Worm (Caenorhabditis elegans) whole organism, young adult: ENCODE results near the gene lys-10.
A peak's percentile ranks its signal among the peaks of the same experiment; 100 is the strongest.

Source experiments
- B0336.3 ChIP-seq: fragments of 200-800 bp; sonication (Bioruptor generic); IDR thresholded peaks from 2 replicates; pipeline ENCODE4 v1.3.6; 2022; ENCODE audit warnings: missing genetic modification characterization, missing compliant biosample characterization
- C06A6.2 ChIP-seq: fragments of 200-800 bp; sonication (Bioruptor generic); conservative IDR thresholded peaks from 2 replicates; pipeline ENCODE4 v1.3.6; 2022; ENCODE audit warnings: missing genetic modification characterization, missing compliant biosample characterization
- D2030.7 ChIP-seq: fragments of 200-800 bp; sonication (Bioruptor generic); IDR thresholded peaks from 2 replicates; pipeline ENCODE4 v1.3.6; 2022; ENCODE audit warnings: missing genetic modification reagents, missing genetic modification characterization, missing compliant biosample characterization
- F22D6.2 ChIP-seq: sonication (generic microtip); optimal IDR thresholded peaks from 2 replicates; lab custom pipeline; 2016; ENCODE audit warnings: mild to moderate bottlenecking, missing genetic modification characterization, missing compliant biosample characterization
- F23B12.7 ChIP-seq: sonication (generic microtip); optimal IDR thresholded peaks from 2 replicates; lab custom pipeline; 2017; ENCODE audit warnings: missing genetic modification characterization, mild to moderate bottlenecking, missing compliant biosample characterization, antibody characterized with exemption, moderate library complexity; ENCODE audit not compliant: insufficient read depth
- F37B4.10 ChIP-seq: fragments of 200-800 bp; sonication (Bioruptor generic); IDR thresholded peaks from 2 replicates; pipeline ENCODE4 v1.3.6; 2022; ENCODE audit warnings: missing genetic modification characterization, missing compliant biosample characterization
- F49E8.2 ChIP-seq: sonication (generic microtip); optimal IDR thresholded peaks from 3 replicates; lab custom pipeline; 2017; ENCODE audit warnings: missing genetic modification characterization, mild to moderate bottlenecking, missing compliant biosample characterization, antibody characterized with exemption, moderate library complexity; ENCODE audit not compliant: insufficient read depth
- K12H6.12 ChIP-seq: fragments of 200-800 bp; sonication (Bioruptor generic); optimal IDR thresholded peaks from 2 replicates; lab custom pipeline; 2018; ENCODE audit warnings: mild to moderate bottlenecking, missing genetic modification characterization, missing compliant biosample characterization
- T07F8.4 ChIP-seq: sonication (generic microtip); optimal IDR thresholded peaks from 2 replicates; lab custom pipeline; 2016; ENCODE audit warnings: mild to moderate bottlenecking, missing genetic modification characterization, moderate library complexity, missing compliant biosample characterization
- Y79H2A.3 ChIP-seq: fragments of 200-800 bp; sonication (Bioruptor generic); conservative IDR thresholded peaks from 2 replicates; pipeline ENCODE4 v1.3.6; 2022; ENCODE audit warnings: missing genetic modification reagents, missing genetic modification characterization, missing compliant biosample characterization
- Y95B8A.8 ChIP-seq: fragments of 200-800 bp; sonication (Bioruptor generic); IDR thresholded peaks from 2 replicates; pipeline ENCODE4 v1.3.6; 2022; ENCODE audit warnings: missing genetic modification reagents, missing genetic modification characterization, missing compliant biosample characterization
- ama-1 ChIP-seq, 3 experiments: fragments of 150-350 bp in 1 of 3; sonication (generic microtip) in 2 of 3; optimal IDR thresholded peaks; 2 replicates each; lab custom pipeline; 2014 to 2018; ENCODE audit warnings: missing biosample characterization in 2 of 3, missing genetic modification characterization in 2 of 3, missing genetic modification reagents in 2 of 3
- aptf-3 ChIP-seq: fragments of 200-800 bp; sonication (Bioruptor generic); IDR thresholded peaks from 2 replicates; pipeline ENCODE4 v1.3.6; 2022; ENCODE audit warnings: missing genetic modification characterization, missing compliant biosample characterization
- attf-5 ChIP-seq: fragments of 200-800 bp; sonication (Bioruptor generic); optimal IDR thresholded peaks from 2 replicates; lab custom pipeline; 2018; ENCODE audit warnings: mild to moderate bottlenecking, missing genetic modification characterization, missing compliant biosample characterization
- attf-6 ChIP-seq: fragments of 200-800 bp; sonication (Bioruptor generic); IDR thresholded peaks from 2 replicates; pipeline ENCODE4 v1.3.6; 2022; ENCODE audit warnings: missing genetic modification reagents, missing genetic modification characterization, missing compliant biosample characterization
- bed-1 ChIP-seq: fragments of 200-800 bp; sonication (Bioruptor generic); IDR thresholded peaks from 2 replicates; pipeline ENCODE4 v1.3.6; 2022; ENCODE audit warnings: missing genetic modification reagents, missing genetic modification characterization, missing compliant biosample characterization
- ceh-100 ChIP-seq: fragments of 200-800 bp; sonication (Bioruptor generic); IDR thresholded peaks from 2 replicates; pipeline ENCODE4 v1.3.6; 2022; ENCODE audit warnings: missing genetic modification reagents, missing genetic modification characterization, missing compliant biosample characterization
- ceh-27 ChIP-seq: fragments of 200-800 bp; sonication (Bioruptor generic); optimal IDR thresholded peaks from 2 replicates; lab custom pipeline; 2018; ENCODE audit warnings: mild to moderate bottlenecking, missing genetic modification characterization, moderate library complexity, missing compliant biosample characterization
- ceh-40 ChIP-seq: fragments of 200-800 bp; sonication (Bioruptor generic); IDR thresholded peaks from 2 replicates; pipeline ENCODE4 v1.3.6; 2022; ENCODE audit warnings: missing genetic modification characterization, missing compliant biosample characterization
- ceh-79 ChIP-seq: sonication (generic microtip); optimal IDR thresholded peaks from 2 replicates; lab custom pipeline; 2017; ENCODE audit warnings: mild to moderate bottlenecking, missing genetic modification characterization, missing compliant biosample characterization
- ets-4 ChIP-seq: fragments of 200-800 bp; sonication (Bioruptor generic); optimal IDR thresholded peaks from 2 replicates; lab custom pipeline; 2018; ENCODE audit warnings: mild to moderate bottlenecking, missing genetic modification characterization, missing compliant biosample characterization
- hlh-26 ChIP-seq: fragments of 200-800 bp; sonication (Bioruptor generic); conservative IDR thresholded peaks from 2 replicates; pipeline ENCODE4 v1.3.6; 2022; ENCODE audit warnings: missing genetic modification reagents, missing genetic modification characterization, missing compliant biosample characterization
- hmg-20 ChIP-seq: fragments of 200-800 bp; sonication (Bioruptor generic); IDR thresholded peaks from 2 replicates; pipeline ENCODE4 v1.3.6; 2022; ENCODE audit warnings: missing genetic modification reagents, missing genetic modification characterization, missing compliant biosample characterization
- lin-35 ChIP-seq, 3 experiments: fragments of 150-350 bp in 2 of 3; sonication (generic microtip) in 1 of 3; optimal IDR thresholded peaks; 2 replicates each; lab custom pipeline; 2014 to 2018; ENCODE audit warnings: missing biosample characterization in 3 of 3, missing genetic modification characterization in 3 of 3, missing genetic modification reagents in 3 of 3
- lin-54 ChIP-seq: fragments of 200-800 bp; sonication (Bioruptor generic); optimal IDR thresholded peaks from 2 replicates; lab custom pipeline; 2018; ENCODE audit warnings: mild to moderate bottlenecking, missing genetic modification characterization, missing compliant biosample characterization
- lsl-1 ChIP-seq: fragments of 200-800 bp; sonication (Bioruptor generic); optimal IDR thresholded peaks from 2 replicates; lab custom pipeline; 2018; ENCODE audit warnings: mild to moderate bottlenecking, missing genetic modification characterization, moderate library complexity, missing compliant biosample characterization
- mel-28 ChIP-seq: sonication (generic microtip); optimal IDR thresholded peaks from 2 replicates; lab custom pipeline; 2016; ENCODE audit warnings: borderline replicate concordance, mild to moderate bottlenecking, missing genetic modification characterization, missing compliant biosample characterization
- mes-4 ChIP-seq: sonication (generic microtip); optimal IDR thresholded peaks from 2 replicates; lab custom pipeline; 2016; ENCODE audit warnings: missing genotype, missing genetic modification characterization, missing compliant biosample characterization
- nfya-1 ChIP-seq: sonication (generic microtip); optimal IDR thresholded peaks from 2 replicates; lab custom pipeline; 2017; ENCODE audit warnings: antibody characterized with exemption, missing compliant biosample characterization, missing genetic modification characterization, borderline replicate concordance; ENCODE audit not compliant: insufficient read depth
- nfya-2 ChIP-seq: fragments of 200-800 bp; sonication (Bioruptor generic); IDR thresholded peaks from 2 replicates; pipeline ENCODE4 v1.3.6; 2022; ENCODE audit warnings: missing genetic modification reagents, missing genetic modification characterization, missing compliant biosample characterization
- nhr-120 ChIP-seq: fragments of 200-800 bp; sonication (Bioruptor generic); IDR thresholded peaks from 2 replicates; pipeline ENCODE4 v1.3.6; 2022; ENCODE audit warnings: missing genetic modification characterization, missing compliant biosample characterization
- nhr-179 ChIP-seq: sonication (generic microtip); optimal IDR thresholded peaks from 2 replicates; lab custom pipeline; 2016; ENCODE audit warnings: mild to moderate bottlenecking, missing genetic modification characterization, missing compliant biosample characterization
- nhr-27 ChIP-seq: fragments of 200-800 bp; sonication (Bioruptor generic); optimal IDR thresholded peaks from 2 replicates; lab custom pipeline; 2018; ENCODE audit warnings: mild to moderate bottlenecking, missing genetic modification characterization, moderate library complexity, missing compliant biosample characterization
- nhr-90 ChIP-seq: sonication (generic microtip); optimal IDR thresholded peaks from 2 replicates; lab custom pipeline; 2016; ENCODE audit warnings: missing genotype, mild to moderate bottlenecking, missing genetic modification characterization, missing compliant biosample characterization
- sea-2 ChIP-seq: fragments of 200-800 bp; sonication (Bioruptor generic); IDR thresholded peaks from 2 replicates; pipeline ENCODE4 v1.3.6; 2022; ENCODE audit warnings: missing genetic modification characterization, missing compliant biosample characterization
- snpc-1.3 ChIP-seq: sonication (generic microtip); optimal IDR thresholded peaks from 2 replicates; lab custom pipeline; 2017; ENCODE audit warnings: missing genetic modification characterization, mild to moderate bottlenecking, missing compliant biosample characterization, antibody characterized with exemption, moderate library complexity, missing genotype, missing genetic modification reagents; ENCODE audit not compliant: insufficient read depth
- snpc-4 ChIP-seq, 5 experiments: fragments of 150-350 bp in 1 of 5; sonication (generic microtip) in 4 of 5; optimal IDR thresholded peaks; 2 replicates each; lab custom pipeline; 2014 to 2018; ENCODE audit warnings: missing genetic modification characterization in 5 of 5, missing biosample characterization in 3 of 5, antibody characterized with exemption in 2 of 5, mild to moderate bottlenecking in 2 of 5, missing compliant biosample characterization in 2 of 5, missing genotype in 2 of 5, moderate library complexity in 2 of 5, missing genetic modification reagents in 1 of 5
- sptf-2 ChIP-seq: fragments of 200-800 bp; sonication (Bioruptor generic); optimal IDR thresholded peaks from 2 replicates; lab custom pipeline; 2018; ENCODE audit warnings: mild to moderate bottlenecking, missing genetic modification characterization, missing compliant biosample characterization
- tbp1 ChIP-seq: fragments of 200-800 bp; sonication (Bioruptor generic); optimal IDR thresholded peaks from 2 replicates; lab custom pipeline; 2018; ENCODE audit warnings: mild to moderate bottlenecking, missing genetic modification characterization, missing compliant biosample characterization
- tbx-9 ChIP-seq: sonication (generic microtip); optimal IDR thresholded peaks from 2 replicates; lab custom pipeline; 2016; ENCODE audit warnings: borderline replicate concordance, missing genetic modification characterization, inconsistent platforms, missing compliant biosample characterization
- unc-130 ChIP-seq: sonication (generic microtip); optimal IDR thresholded peaks from 2 replicates; lab custom pipeline; 2016; ENCODE audit warnings: missing genetic modification reagents, missing genetic modification characterization, missing compliant biosample characterization
- zfh-2 ChIP-seq: fragments of 200-800 bp; sonication (Bioruptor generic); conservative IDR thresholded peaks from 2 replicates; pipeline ENCODE4 v1.3.6; 2022; ENCODE audit warnings: missing genetic modification reagents, missing genetic modification characterization, missing compliant biosample characterization
- zim-3 ChIP-seq: sonication (generic microtip); optimal IDR thresholded peaks from 2 replicates; lab custom pipeline; 2017; ENCODE audit warnings: mild to moderate bottlenecking, missing genetic modification characterization, moderate library complexity, missing compliant biosample characterization
- ztf-22 ChIP-seq: fragments of 200-800 bp; sonication (Bioruptor generic); optimal IDR thresholded peaks from 2 replicates; lab custom pipeline; 2018; ENCODE audit warnings: mild to moderate bottlenecking, missing genetic modification characterization, moderate library complexity, missing compliant biosample characterization
- ztf-26 ChIP-seq: sonication (generic microtip); optimal IDR thresholded peaks from 2 replicates; lab custom pipeline; 2017; ENCODE audit warnings: missing genetic modification characterization, missing compliant biosample characterization

The lys-10 gene

ce11 chrIV:8377501-8377900 lies 44.9 kb downstream of the lys-10 start, which contains the start of gene D2096.7 (continued):
- peak; percentile 74 for TF ChIP-seq lin-54 (GFP tag; lab: Kevin White, UChicago)
- 0 out of 2 replicates have a peak, but pooled peaks have one; percentile 2 for TF ChIP-seq hmg-20 (GFP tag; lab: Robert Waterston, UW)
- peak; percentile 91 for TF ChIP-seq tbx-9 (tag; lab: Kevin White, UChicago)
- peak; percentile 94 for TF ChIP-seq aptf-3 (GFP tag; lab: Robert Waterston, UW)
- TF ChIP-seq Y79H2A.3 (GFP tag; lab: Robert Waterston, UW) = peak; percentile 77
- TF ChIP-seq tbp1 (GFP tag; lab: Kevin White, UChicago) = peak; percentile 72
- peak in 1 of 3 experiments; percentile 67 for TF ChIP-seq lin-35 (GFP tag; optimal IDR thresholded peaks at IDR 0.05; lab: Kevin White, UChicago)
- peak; percentile 89 for TF ChIP-seq unc-130 (GFP tag; lab: Kevin White, UChicago)
- no peak for TF ChIP-seq ceh-40 (GFP tag; lab: Robert Waterston, UW)
- peak; percentile 67 for TF ChIP-seq attf-5
- peak; percentile 64; the same call in 1 of the 2 replicates for TF ChIP-seq Y95B8A.8 (GFP tag; lab: Robert Waterston, UW)
- TF ChIP-seq F22D6.2 = no peak
- no peak for TF ChIP-seq sea-2
- TF ChIP-seq D2030.7 (GFP tag; lab: Robert Waterston, UW) = peak; percentile 15; the same call in 1 of the 2 replicates
- TF ChIP-seq lsl-1 (GFP tag; lab: Kevin White, UChicago) = peak; percentile 64
- TF ChIP-seq B0336.3 (GFP tag; lab: Robert Waterston, UW) = peak; percentile 96
- peak; percentile 74 for TF ChIP-seq ceh-100 (GFP tag; lab: Robert Waterston, UW)
- peak; percentile 89 for TF ChIP-seq snpc-1.3
- TF ChIP-seq F49E8.2 (tag; lab: Kevin White, UChicago) = peak; percentile 95
- TF ChIP-seq snpc-4 (GFP tag; optimal IDR thresholded peaks at IDR 0.05; lab: Kevin White, UChicago) = no peak
- peak in 2 of 4 experiments; percentile 67 to 72 for TF ChIP-seq snpc-4 (tag; optimal IDR thresholded peaks at IDR 0.05; lab: Kevin White, UChicago)
- peak; percentile 64 for TF ChIP-seq zim-3 (tag; lab: Kevin White, UChicago)
- TF ChIP-seq mel-28 (tag; lab: Kevin White, UChicago) = no peak
- TF ChIP-seq nfya-1 = no peak
- peak; percentile 46 for TF ChIP-seq K12H6.12
- no peak for TF ChIP-seq sptf-2 (GFP tag; lab: Kevin White, UChicago)
- peak; percentile 86 for TF ChIP-seq ceh-79 (tag; lab: Kevin White, UChicago)
- TF ChIP-seq ets-4 (GFP tag; lab: Kevin White, UChicago) = peak; percentile 69
- TF ChIP-seq zfh-2 (GFP tag; lab: Robert Waterston, UW) = no peak
- peak; percentile 81 for TF ChIP-seq nhr-90 (tag; lab: Kevin White, UChicago)
- peak; percentile 74 for TF ChIP-seq ama-1 (optimal IDR thresholded peaks at IDR 0.05; lab: Kevin White, UChicago)
- TF ChIP-seq ama-1 (GFP tag; optimal IDR thresholded peaks at IDR 0.05; lab: Kevin White, UChicago) = peak; percentile 76 to 95
- TF ChIP-seq nhr-27 (tag; lab: Kevin White, UChicago) = peak; percentile 85
- no peak for TF ChIP-seq T07F8.4
- TF ChIP-seq F23B12.7 = no peak
- peak; percentile 29 for TF ChIP-seq mes-4 (tag; lab: Kevin White, UChicago)
- TF ChIP-seq nfya-2 (GFP tag; lab: Robert Waterston, UW) = peak; percentile 93
- peak; percentile 92 for TF ChIP-seq bed-1 (GFP tag; lab: Robert Waterston, UW)
- no peak for TF ChIP-seq ztf-26
- 0 out of 2 replicates have a peak, but pooled peaks have one; percentile 88 for TF ChIP-seq F37B4.10
- no peak for TF ChIP-seq nhr-179
- TF ChIP-seq attf-6 = peak; percentile 89
- TF ChIP-seq ztf-22 (GFP tag; lab: Kevin White, UChicago) = peak; percentile 10
- peak; percentile 68; the same call in 1 of the 2 replicates for TF ChIP-seq hlh-26 (GFP tag; lab: Robert Waterston, UW)
- no peak for TF ChIP-seq C06A6.2 (GFP tag; lab: Robert Waterston, UW)
- TF ChIP-seq nhr-120 (GFP tag; lab: Robert Waterston, UW) = 0 out of 2 replicates have a peak, but pooled peaks have one; percentile 55
- no peak for TF ChIP-seq ceh-27
